Fruit fly (Drosophila melanogaster) whole organism, embryonic: ENCODE measurements around the gene CG17778.

Experiments
- Aef1 ChIP-seq: fragments of 200-800 bp; sonication (Bioruptor generic); IDR thresholded peaks from 3 replicates; pipeline ENCODE4 v1.3.6; 2022; ENCODE audit warnings: missing biosample characterization, missing genetic modification characterization
- BtbVII ChIP-seq: fragments of 200-800 bp; sonication (Bioruptor generic); optimal IDR thresholded peaks from 3 replicates; lab custom pipeline; 2017; ENCODE audit warnings: missing biosample characterization, mild to moderate bottlenecking, missing genetic modification characterization
- Bteb2 ChIP-seq: fragments of 200-800 bp; sonication (Bioruptor generic); optimal IDR thresholded peaks from 2 replicates; lab custom pipeline; 2016; ENCODE audit warnings: missing biosample characterization, missing genetic modification characterization
- CG11085 ChIP-seq: fragments of 200-800 bp; sonication (Bioruptor generic); IDR thresholded peaks from 2 replicates; pipeline ENCODE4 v1.3.6; 2022; ENCODE audit warnings: missing biosample characterization, missing genetic modification characterization
- CG11247 ChIP-seq: fragments of 200-800 bp; sonication (Bioruptor generic); IDR thresholded peaks from 2 replicates; pipeline ENCODE4 v1.3.6; 2022; ENCODE audit warnings: missing biosample characterization, missing genetic modification characterization
- CG11504 ChIP-seq: fragments of 200-800 bp; sonication (Bioruptor generic); optimal IDR thresholded peaks from 3 replicates; lab custom pipeline; 2019; ENCODE audit warnings: missing biosample characterization, mild to moderate bottlenecking, missing genetic modification characterization, moderate library complexity
- CG13123 ChIP-seq: fragments of 200-800 bp; sonication (Bioruptor generic); optimal IDR thresholded peaks from 2 replicates; lab custom pipeline; 2016; ENCODE audit warnings: missing biosample characterization, missing genetic modification characterization
- CG13775 ChIP-seq: fragments of 200-800 bp; sonication (Bioruptor generic); optimal IDR thresholded peaks from 3 replicates; lab custom pipeline; 2017; ENCODE audit warnings: missing biosample characterization, mild to moderate bottlenecking, missing genetic modification characterization
- CG13894 ChIP-seq: fragments of 200-800 bp; sonication (Bioruptor generic); optimal IDR thresholded peaks from 3 replicates; lab custom pipeline; 2018; ENCODE audit warnings: missing biosample characterization, mild to moderate bottlenecking, missing genetic modification characterization, moderate library complexity
- CG14050 ChIP-seq: fragments of 200-800 bp; sonication (Bioruptor generic); IDR thresholded peaks from 3 replicates; pipeline ENCODE4 v1.3.6; 2022; ENCODE audit warnings: missing biosample characterization, missing genetic modification characterization
- CG14441 ChIP-seq: fragments of 200-800 bp; sonication (Bioruptor generic); IDR thresholded peaks from 2 replicates; pipeline ENCODE4 v1.3.6; 2022; ENCODE audit warnings: missing biosample characterization, missing genetic modification characterization
- CG1529 ChIP-seq: fragments of 200-800 bp; sonication (Bioruptor generic); optimal IDR thresholded peaks from 3 replicates; lab custom pipeline; 2018; ENCODE audit warnings: missing biosample characterization, missing genetic modification characterization
- CG15696 ChIP-seq: fragments of 200-800 bp; sonication (Bioruptor generic); optimal IDR thresholded peaks from 2 replicates; lab custom pipeline; 2019; ENCODE audit warnings: missing biosample characterization, mild to moderate bottlenecking, missing genetic modification characterization, moderate library complexity
- CG2199 ChIP-seq: fragments of 200-800 bp; sonication (Bioruptor generic); IDR thresholded peaks from 3 replicates; pipeline ENCODE4 v1.3.6; 2022; ENCODE audit warnings: missing biosample characterization, missing genetic modification characterization
- CG2875 ChIP-seq: fragments of 200-800 bp; sonication (Bioruptor generic); optimal IDR thresholded peaks from 2 replicates; lab custom pipeline; 2017; ENCODE audit warnings: missing biosample characterization, mild to moderate bottlenecking, missing genetic modification characterization, missing genetic modification reagents
- CG32532 ChIP-seq: fragments of 200-800 bp; sonication (Bioruptor generic); IDR thresholded peaks from 2 replicates; pipeline ENCODE4 v1.3.6; 2022; ENCODE audit warnings: missing biosample characterization, missing genetic modification characterization
- CG3407 ChIP-seq: fragments of 200-800 bp; sonication (Bioruptor generic); optimal IDR thresholded peaks from 2 replicates; lab custom pipeline; 2018; ENCODE audit warnings: missing biosample characterization, mild to moderate bottlenecking, missing genetic modification characterization
- CG34376 ChIP-seq: fragments of 200-800 bp; sonication (Bioruptor generic); optimal IDR thresholded peaks from 2 replicates; lab custom pipeline; 2018; ENCODE audit warnings: missing biosample characterization, mild to moderate bottlenecking, missing genetic modification characterization
- CG4820 ChIP-seq: fragments of 200-800 bp; sonication (Bioruptor generic); optimal IDR thresholded peaks from 3 replicates; lab custom pipeline; 2016; ENCODE audit warnings: missing biosample characterization, missing genetic modification characterization
- CG6654 ChIP-seq: fragments of 200-800 bp; sonication (Bioruptor generic); optimal IDR thresholded peaks from 2 replicates; lab custom pipeline; 2017; ENCODE audit warnings: missing biosample characterization, mild to moderate bottlenecking, missing genetic modification characterization
- CG6854 ChIP-seq: fragments of 200-800 bp; sonication (Bioruptor generic); optimal IDR thresholded peaks from 3 replicates; lab custom pipeline; 2017; ENCODE audit warnings: missing biosample characterization, mild to moderate bottlenecking, missing genetic modification characterization
- CG7745 ChIP-seq: fragments of 200-800 bp; sonication (Bioruptor generic); optimal IDR thresholded peaks from 2 replicates; lab custom pipeline; 2018; ENCODE audit warnings: missing biosample characterization, mild to moderate bottlenecking, missing genetic modification characterization, moderate library complexity
- CkIIα-i1 ChIP-seq: fragments of 200-800 bp; sonication (Bioruptor generic); IDR thresholded peaks from 2 replicates; pipeline ENCODE4 v1.3.6; 2022; ENCODE audit warnings: missing biosample characterization, missing genetic modification characterization
- CoRest ChIP-seq: fragments of 200-800 bp; sonication (Bioruptor generic); optimal IDR thresholded peaks from 3 replicates; lab custom pipeline; 2018; ENCODE audit warnings: missing biosample characterization, mild to moderate bottlenecking, missing genetic modification characterization, moderate library complexity
- Dad ChIP-seq: fragments of 200-800 bp; sonication (Bioruptor generic); optimal IDR thresholded peaks from 3 replicates; lab custom pipeline; 2016; ENCODE audit warnings: missing biosample characterization, missing genetic modification characterization
- Dip2 ChIP-seq: fragments of 200-800 bp; sonication (Bioruptor generic); IDR thresholded peaks from 2 replicates; pipeline ENCODE4 v1.3.6; 2022; ENCODE audit warnings: missing biosample characterization, missing genetic modification characterization
- Dll ChIP-seq: fragments of 200-800 bp; sonication (Bioruptor generic); IDR thresholded peaks from 4 replicates; pipeline ENCODE4 v1.3.6; 2022; ENCODE audit warnings: missing biosample characterization, missing genetic modification characterization; ENCODE audit not compliant: partially characterized antibody
- Ets65A ChIP-seq: fragments of 200-800 bp; sonication (Bioruptor generic); peaks from one replicate; lab custom pipeline; 2016; ENCODE audit warnings: missing biosample characterization, missing genetic modification characterization
- HHEX ChIP-seq: fragments of 200-800 bp; sonication (Bioruptor generic); optimal IDR thresholded peaks from 3 replicates; lab custom pipeline; 2017; ENCODE audit warnings: missing biosample characterization, mild to moderate bottlenecking, missing genetic modification characterization, missing genetic modification reagents
- HLH54F ChIP-seq: fragments of 200-800 bp; sonication (Bioruptor generic); optimal IDR thresholded peaks from 3 replicates; lab custom pipeline; 2016; ENCODE audit warnings: missing biosample characterization, missing genetic modification characterization
- Hr39 ChIP-seq: fragments of >200 bp; optimal IDR thresholded peaks from 2 replicates; lab custom pipeline; 2017
- Mad ChIP-seq: fragments of 200-800 bp; sonication (Bioruptor generic); optimal IDR thresholded peaks from 2 replicates; lab custom pipeline; 2016; ENCODE audit warnings: missing biosample characterization, missing genetic modification characterization
- Mes4 ChIP-seq: fragments of 200-800 bp; sonication (Bioruptor generic); optimal IDR thresholded peaks from 2 replicates; lab custom pipeline; 2016; ENCODE audit warnings: missing biosample characterization, missing genetic modification characterization
- NC2β ChIP-seq: fragments of 200-800 bp; sonication (Bioruptor generic); optimal IDR thresholded peaks from 2 replicates; lab custom pipeline; 2016; ENCODE audit warnings: missing biosample characterization, missing genetic modification characterization
- Ptx1 ChIP-seq: fragments of 200-800 bp; sonication (Bioruptor generic); IDR thresholded peaks from 2 replicates; pipeline ENCODE4 v1.3.6; 2022; ENCODE audit warnings: missing biosample characterization, missing genetic modification characterization
- Sox100B ChIP-seq: fragments of 200-800 bp; sonication (Bioruptor generic); optimal IDR thresholded peaks from 3 replicates; lab custom pipeline; 2018; ENCODE audit warnings: missing biosample characterization, mild to moderate bottlenecking, missing genetic modification characterization
- Sox102F ChIP-seq: fragments of 200-800 bp; sonication (Bioruptor generic); optimal IDR thresholded peaks from 2 replicates; lab custom pipeline; 2018; ENCODE audit warnings: missing biosample characterization, mild to moderate bottlenecking, missing genetic modification characterization, moderate library complexity
- Sry-β ChIP-seq: fragments of 200-800 bp; sonication (Bioruptor generic); optimal IDR thresholded peaks from 2 replicates; lab custom pipeline; 2018; ENCODE audit warnings: missing biosample characterization, mild to moderate bottlenecking, missing genetic modification characterization, moderate library complexity
- Sry-δ ChIP-seq: fragments of 200-800 bp; sonication (Bioruptor generic); optimal IDR thresholded peaks from 2 replicates; lab custom pipeline; 2016; ENCODE audit warnings: missing biosample characterization, missing genetic modification characterization
- Stat92E ChIP-seq, 3 experiments: fragments of >200 bp in 2 of 3; fragments of 200-800 bp in 1 of 3; sonication (Bioruptor generic) in 1 of 3; optimal IDR thresholded peaks; 2 replicates each; lab custom pipeline; 2017 to 2019; ENCODE audit warnings: missing biosample characterization in 3 of 3, missing genetic modification characterization in 3 of 3, mild to moderate bottlenecking in 1 of 3, moderate library complexity in 1 of 3
- ara ChIP-seq: fragments of 200-800 bp; sonication (Bioruptor generic); IDR thresholded peaks from 2 replicates; pipeline ENCODE4 v1.3.6; 2022; ENCODE audit warnings: missing biosample characterization, missing genetic modification characterization
- da ChIP-seq: fragments of 200-800 bp; sonication (Bioruptor generic); optimal IDR thresholded peaks from 2 replicates; lab custom pipeline; 2016; ENCODE audit warnings: missing biosample characterization, missing genetic modification characterization
- danr ChIP-seq: fragments of 200-800 bp; sonication (Bioruptor generic); IDR thresholded peaks from 2 replicates; pipeline ENCODE4 v1.3.6; 2022; ENCODE audit warnings: missing biosample characterization, missing genetic modification characterization
- eyg ChIP-seq: fragments of 200-800 bp; sonication (Bioruptor generic); optimal IDR thresholded peaks from 3 replicates; lab custom pipeline; 2016; ENCODE audit warnings: missing biosample characterization, missing genetic modification characterization
- fd102C ChIP-seq: fragments of 200-800 bp; sonication (Bioruptor generic); optimal IDR thresholded peaks from 2 replicates; lab custom pipeline; 2018; ENCODE audit warnings: missing biosample characterization, mild to moderate bottlenecking, missing genetic modification characterization, moderate library complexity
- hkb ChIP-seq, 2 experiments: fragments of 200-800 bp in 1 of 2; fragments of >200 bp in 1 of 2; sonication (Bioruptor generic) in 1 of 2; IDR thresholded peaks in 1 of 2; optimal IDR thresholded peaks in 1 of 2; 2 replicates each; pipeline versions ENCODE4 v1.3.6 to Lab custom; 2017 to 2022; ENCODE audit warnings: missing biosample characterization in 1 of 2, missing genetic modification characterization in 1 of 2
- nau ChIP-seq: fragments of 200-800 bp; sonication (Bioruptor generic); optimal IDR thresholded peaks from 3 replicates; lab custom pipeline; 2017; ENCODE audit warnings: missing biosample characterization, mild to moderate bottlenecking, missing genetic modification characterization, missing genetic modification reagents
- otp ChIP-seq: fragments of 200-800 bp; sonication (Bioruptor generic); IDR thresholded peaks from 3 replicates; pipeline ENCODE4, ENCODE4 v1.3.6; 2022; ENCODE audit warnings: missing biosample characterization, missing genetic modification characterization
- seq ChIP-seq: fragments of 200-800 bp; sonication (Bioruptor generic); IDR thresholded peaks from 2 replicates; pipeline ENCODE4 v1.3.6; 2022; ENCODE audit warnings: missing biosample characterization, missing genetic modification characterization
- ttk ChIP-seq: fragments of 200-800 bp; sonication (Bioruptor generic); IDR thresholded peaks from 2 replicates; pipeline ENCODE4 v2.1.2; 2022; ENCODE audit warnings: missing biosample characterization, missing genetic modification characterization
- vvl ChIP-seq: fragments of 200-800 bp; sonication (Bioruptor generic); IDR thresholded peaks from 2 replicates; pipeline ENCODE4 v1.3.6; 2022; ENCODE audit warnings: missing biosample characterization, missing genetic modification characterization

The CG17778 gene

dm6 chrX:526479-527071 is 32.2 kb downstream of the CG17778 start (continued):
- TF ChIP-seq Dll (GFP tag; lab: Robert Waterston, UW) (no peak), CG1529 (peak; percentile 2), Aef1 (GFP tag; lab: Robert Waterston, UW) (no peak), CG32532 (GFP tag; lab: Robert Waterston, UW) (no peak), Mad (GFP tag; lab: Kevin White, UChicago) (peak; percentile 38), CG13775 (peak; percentile 72), CG13123 (GFP tag; lab: Kevin White, UChicago) (no peak), CG14441 (GFP tag; lab: Robert Waterston, UW) (no peak), Ptx1 (no peak), CoRest (tag; lab: Kevin White, UChicago) (peak; percentile 31), Sox102F (no peak), Stat92E (GFP tag; optimal IDR thresholded peaks at IDR 0.05; lab: Kevin White, UChicago) (peak in 1 of 3 experiments; percentile 31), CG14050 (GFP tag; lab: Robert Waterston, UW) (no peak), HHEX (GFP tag; lab: Kevin White, UChicago) (no peak), NC2β (peak; percentile 77), Sry-β (GFP tag; lab: Kevin White, UChicago) (no peak), Ets65A (peak; percentile 91), CkIIα-i1 (GFP tag; lab: Robert Waterston, UW) (no peak), Mes4 (peak; percentile 64), otp (GFP tag; lab: Robert Waterston, UW) (0 out of 3 replicates have a peak, but pooled peaks have one; percentile 45), Sox100B (no peak), Dip2 (no peak), danr (no peak), CG7745 (peak; percentile 15), vvl (GFP tag; lab: Robert Waterston, UW) (peak; percentile 28; the same call in 1 of the 2 replicates), eyg (GFP tag; lab: Kevin White, UChicago) (no peak), CG11504 (tag; lab: Kevin White, UChicago) (peak; percentile 25), CG4820 (GFP tag; lab: Kevin White, UChicago) (peak; percentile 74), CG15696 (peak; percentile 96), fd102C (GFP tag; lab: Kevin White, UChicago) (peak; percentile 97), seq (no peak), Sry-δ (GFP tag; lab: Kevin White, UChicago) (peak; percentile 20), Bteb2 (no peak), ara (peak; percentile 74), Hr39 (lab: Kevin White, UChicago) (no peak), CG2875 (GFP tag; lab: Kevin White, UChicago) (peak; percentile 30), CG6854 (GFP tag; lab: Kevin White, UChicago) (no peak), HLH54F (GFP tag; lab: Kevin White, UChicago) (peak; percentile 30), CG6654 (GFP tag; lab: Kevin White, UChicago) (no peak), Dad (GFP tag; lab: Kevin White, UChicago) (peak; percentile 26), ttk (0 out of 2 replicates have a peak, but pooled peaks have one; percentile 14), CG34376 (GFP tag; lab: Kevin White, UChicago) (no peak), CG2199 (GFP tag; lab: Robert Waterston, UW) (no peak), CG11085 (GFP tag; lab: Robert Waterston, UW) (no peak), nau (no peak), CG3407 (GFP tag; lab: Kevin White, UChicago) (no peak), BtbVII (GFP tag; lab: Kevin White, UChicago) (no peak), da (GFP tag; lab: Kevin White, UChicago) (peak; percentile 59), CG11247 (no peak), CG13894 (tag; lab: Kevin White, UChicago) (peak; percentile 25), hkb (optimal IDR thresholded peaks at IDR 0.05; lab: Kevin White, UChicago) (no peak), hkb (GFP tag; IDR thresholded peaks at IDR 0.05; lab: Robert Waterston, UW) (0 out of 2 replicates have a peak, but pooled peaks have one; percentile 23)
